Fruit fly (Drosophila melanogaster): ENCODE results near the gene CG9386.

CG9386 gene

dm6 chr3R:9555334-9555974, at the start of gene CG9386, which contains the start of gene BckdhA (continued):
- TF ChIP-seq CG14667 (GFP tag; IDR thresholded peaks at IDR 0.05), result no peak
- TF ChIP-seq CG6813 (GFP tag; optimal IDR thresholded peaks at IDR 0.05), result no peak
- no peak for TF ChIP-seq Lpt (GFP tag; optimal IDR thresholded peaks at IDR 0.05)
- peak; percentile 13 for TF ChIP-seq CG3407 (GFP tag; optimal IDR thresholded peaks at IDR 0.05)
- TF ChIP-seq jumu (GFP tag; optimal IDR thresholded peaks at IDR 0.05), result peak; percentile 30
- no peak for TF ChIP-seq prd (optimal IDR thresholded peaks at IDR 0.05)
- TF ChIP-seq prd (GFP tag; IDR thresholded peaks at IDR 0.05), result peak; percentile 59; the same call in 2 of the 3 replicates
- TF ChIP-seq HmgZ (tag; optimal IDR thresholded peaks at IDR 0.05), result peak; percentile 21
- no peak for TF ChIP-seq Atf3 (GFP tag; optimal IDR thresholded peaks at IDR 0.05)
- peak; percentile 32 for TF ChIP-seq HHEX (GFP tag; optimal IDR thresholded peaks at IDR 0.05)
- TF ChIP-seq pfk (GFP tag; optimal IDR thresholded peaks at IDR 0.05), result no peak
- TF ChIP-seq CG9437 (GFP tag; optimal IDR thresholded peaks at IDR 0.05), result peak; percentile 77
- TF ChIP-seq Six4 (GFP tag; optimal IDR thresholded peaks at IDR 0.05), result no peak
- TF ChIP-seq Dip2 (GFP tag; IDR thresholded peaks at IDR 0.05), result no peak
- no peak for TF ChIP-seq Mrtf (GFP tag; IDR thresholded peaks at IDR 0.05)
- peak; percentile 34 for TF ChIP-seq pum (GFP tag; optimal IDR thresholded peaks at IDR 0.05)
- 0 out of 2 replicates have a peak, but pooled peaks have one; percentile 24 for TF ChIP-seq Taf1 (GFP tag; IDR thresholded peaks at IDR 0.05)
- TF ChIP-seq ERR (GFP tag; optimal IDR thresholded peaks at IDR 0.05), result no peak
- TF ChIP-seq Fer3 (tag; optimal IDR thresholded peaks at IDR 0.05), result peak; percentile 42
- TF ChIP-seq CG11456 (GFP tag; IDR thresholded peaks at IDR 0.05), result peak; percentile 57; the same call in 2 of the 3 replicates
- peak; percentile 59; the same call in 1 of the 2 replicates for TF ChIP-seq sob (GFP tag; IDR thresholded peaks at IDR 0.05)
- peak; percentile 25 for TF ChIP-seq her (GFP tag; optimal IDR thresholded peaks at IDR 0.05)
- no peak for TF ChIP-seq CG10431 (GFP tag; optimal IDR thresholded peaks at IDR 0.05)
- no peak for TF ChIP-seq CG12299 (tag; optimal IDR thresholded peaks at IDR 0.05)
- no peak for TF ChIP-seq Hr78 (GFP tag; optimal IDR thresholded peaks at IDR 0.05)
- TF ChIP-seq ind (GFP tag; optimal IDR thresholded peaks at IDR 0.05), result peak; percentile 52
- no peak for TF ChIP-seq disco-r (GFP tag; optimal IDR thresholded peaks at IDR 0.05)
- no peak for TF ChIP-seq Oaz (GFP tag; IDR thresholded peaks at IDR 0.05)
- TF ChIP-seq chm (GFP tag; IDR thresholded peaks at IDR 0.05), result no peak
- 0 out of 3 replicates have a peak, but pooled peaks have one; percentile 25 for TF ChIP-seq otp (GFP tag; IDR thresholded peaks at IDR 0.05)
- peak; percentile 57 for TF ChIP-seq CG10267 (tag; optimal IDR thresholded peaks at IDR 0.05)
- TF ChIP-seq kni (GFP tag; optimal IDR thresholded peaks at IDR 0.05), result no peak
- no peak for TF ChIP-seq luna (GFP tag; optimal IDR thresholded peaks at IDR 0.05)
- TF ChIP-seq tup (GFP tag; optimal IDR thresholded peaks at IDR 0.05), result no peak
- peak; percentile 20; the same call in 1 of the 2 replicates for TF ChIP-seq ssp (GFP tag; IDR thresholded peaks at IDR 0.05)
- TF ChIP-seq Nf-YA (GFP tag; IDR thresholded peaks at IDR 0.05), result no peak
- TF ChIP-seq gsb-n (tag; optimal IDR thresholded peaks at IDR 0.05), result no peak
- TF ChIP-seq CG1602 (GFP tag; optimal IDR thresholded peaks at IDR 0.05), result peak; percentile 30
- peak; percentile 45 for TF ChIP-seq CG10654 (GFP tag; optimal IDR thresholded peaks at IDR 0.05)
- TF ChIP-seq ash1 (GFP tag; optimal IDR thresholded peaks at IDR 0.05), result no peak
- no peak for TF ChIP-seq sr (GFP tag; IDR thresholded peaks at IDR 0.05)
- TF ChIP-seq CG32532 (GFP tag; IDR thresholded peaks at IDR 0.05), result peak; percentile 62
- peak; percentile 35 for TF ChIP-seq Ets97D (GFP tag; optimal IDR thresholded peaks at IDR 0.05)
- TF ChIP-seq dysf (GFP tag; IDR thresholded peaks at IDR 0.05), result 0 out of 3 replicates have a peak, but pooled peaks have one; percentile 32
- TF ChIP-seq CG7357 (GFP tag; IDR thresholded peaks at IDR 0.05), result no peak
- TF ChIP-seq Dref (GFP tag; IDR thresholded peaks at IDR 0.05), result peak; percentile 70
- peak; percentile 53 for TF ChIP-seq ems (GFP tag; optimal IDR thresholded peaks at IDR 0.05)
- peak; percentile 78 for TF ChIP-seq lilli (GFP tag; optimal IDR thresholded peaks at IDR 0.05)
- peak; percentile 26 for TF ChIP-seq CG9876 (GFP tag; optimal IDR thresholded peaks at IDR 0.05)
- peak; percentile 38 for TF ChIP-seq D19A (tag; optimal IDR thresholded peaks at IDR 0.05)
- TF ChIP-seq slp2 (GFP tag; optimal IDR thresholded peaks at IDR 0.05), result peak; percentile 6

All from whole organism, embryonic.